Fruit fly (Drosophila melanogaster): ENCODE data around the gene Cngl.

Gene Cngl

dm6 chrX:15441245-15441644, at the start of gene Cngl:
Gene Cngl, minus strand, starts transcription at chrX:15441252.
- no peak for TF ChIP-seq CG8478 (optimal IDR thresholded peaks at IDR 0.05)
- TF ChIP-seq CTCF (optimal IDR thresholded peaks at IDR 0.05) = no peak

- TF ChIP-seq CTCF (optimal IDR thresholded peaks at IDR 0.05) = peak; percentile 73 to 81
- no peak for TF ChIP-seq CG8478 (optimal IDR thresholded peaks at IDR 0.05)
These were observed 49.5 kb upstream of the Cngl start for dm6 chrX:15490519-15490918.

- no peak for TF ChIP-seq CTCF (optimal IDR thresholded peaks at IDR 0.05)
- no peak for TF ChIP-seq CG8478 (optimal IDR thresholded peaks at IDR 0.05)
These were observed 45.6 kb upstream of the Cngl start, which contains the start of gene Gmap for dm6 chrX:15486682-15487081. Gene Gmap, plus strand, starts transcription at chrX:15486922.

dm6 chrX:15484451-15485032, 43.5 kb upstream of the Cngl start:
- TF ChIP-seq CTCF (optimal IDR thresholded peaks at IDR 0.05) (no peak), CG8478 (optimal IDR thresholded peaks at IDR 0.05) (no peak)

- TF ChIP-seq CTCF (optimal IDR thresholded peaks at IDR 0.05) (no peak), CG8478 (optimal IDR thresholded peaks at IDR 0.05) (no peak)
These were observed 42.2 kb upstream of the Cngl start for dm6 chrX:15483010-15483802.

- TF ChIP-seq CG8478 (optimal IDR thresholded peaks at IDR 0.05) (no peak), CTCF (optimal IDR thresholded peaks at IDR 0.05) (no peak)
These were observed 41.2 kb upstream of the Cngl start, which contains the start of gene CG6340 for dm6 chrX:15482236-15482660. Gene CG6340, plus strand, starts transcription at chrX:15482374.

dm6 chrX:15475791-15476190, 34.7 kb upstream of the Cngl start, which contains the start of gene CG6324:
Gene CG6324, plus strand, starts transcription at chrX:15476091.
- TF ChIP-seq CG8478 (optimal IDR thresholded peaks at IDR 0.05) (no peak), CTCF (optimal IDR thresholded peaks at IDR 0.05) (no peak)

dm6 chrX:15475367-15475789, 34.3 kb upstream of the Cngl start, which contains the start of gene mh:
Gene mh, minus strand, starts transcription at chrX:15475400.
- TF ChIP-seq CG8478 (optimal IDR thresholded peaks at IDR 0.05) = no peak
- no peak for TF ChIP-seq CTCF (optimal IDR thresholded peaks at IDR 0.05)

dm6 chrX:15471904-15472303, 30.9 kb upstream of the Cngl start, which contains the start of the genes Grip128 and Alg14:
Gene Grip128, minus strand, starts transcription at chrX:15472119.
Gene Alg14, plus strand, starts transcription at chrX:15472164.
- TF ChIP-seq CTCF (optimal IDR thresholded peaks at IDR 0.05) (no peak), CG8478 (optimal IDR thresholded peaks at IDR 0.05) (no peak)

- TF ChIP-seq CTCF (optimal IDR thresholded peaks at IDR 0.05) (no peak), CG8478 (optimal IDR thresholded peaks at IDR 0.05) (no peak)
These were observed 26.4 kb upstream of the Cngl start, which contains the start of the genes CG15642 and CG15641 for dm6 chrX:15467402-15467941. Gene CG15642, minus strand, starts transcription at chrX:15467757. Gene CG15641, plus strand, starts transcription at chrX:15467891.

dm6 chrX:15465410-15465809, 24.4 kb upstream of the Cngl start:
- no peak for TF ChIP-seq CTCF (optimal IDR thresholded peaks at IDR 0.05)
- TF ChIP-seq CG8478 (optimal IDR thresholded peaks at IDR 0.05) = no peak

- TF ChIP-seq CTCF (optimal IDR thresholded peaks at IDR 0.05) (no peak), CG8478 (optimal IDR thresholded peaks at IDR 0.05) (no peak)
These were observed 23.5 kb upstream of the Cngl start for dm6 chrX:15464531-15464930.

- TF ChIP-seq CTCF (optimal IDR thresholded peaks at IDR 0.05) (peak in 1 of 2 experiments; percentile 23), CG8478 (optimal IDR thresholded peaks at IDR 0.05) (no peak)
These were observed 21.4 kb upstream of the Cngl start, which contains the start of the genes shtd, CG6294 and CG6299 for dm6 chrX:15462436-15462857. Gene shtd, minus strand, starts transcription at chrX:15462441. Gene CG6294, plus strand, starts transcription at chrX:15462722. Gene CG6299, plus strand, starts transcription at chrX:15462722.

- TF ChIP-seq CG8478 (optimal IDR thresholded peaks at IDR 0.05) (no peak), CTCF (optimal IDR thresholded peaks at IDR 0.05) (no peak)
These were observed 12.1 kb upstream of the Cngl start, which contains the start of gene CG11655 for dm6 chrX:15453121-15453520. Gene CG11655, plus strand, starts transcription at chrX:15453471.

dm6 chrX:15450327-15450644, 9.2 kb upstream of the Cngl start:
- no peak for TF ChIP-seq CTCF (optimal IDR thresholded peaks at IDR 0.05)
- TF ChIP-seq CG8478 (optimal IDR thresholded peaks at IDR 0.05) = no peak

All from S2 (cell line).